Worm (Caenorhabditis elegans) whole organism, mixed stage, embryonic: ENCODE results near the gene srw-21.

Experiments
- ces-1 ChIP-seq: fragments of 150-350 bp; optimal IDR thresholded peaks from 2 replicates; lab custom pipeline; 2014; ENCODE audit warnings: missing biosample characterization, missing genetic modification reagents, missing genetic modification characterization
- elt-1 ChIP-seq: sonication (generic microtip); optimal IDR thresholded peaks from 2 replicates; lab custom pipeline; 2017; ENCODE audit warnings: missing genetic modification characterization, mild to moderate bottlenecking, missing compliant biosample characterization, antibody characterized with exemption, moderate library complexity, borderline replicate concordance; ENCODE audit not compliant: insufficient read depth
- lin-13 ChIP-seq: fragments of 150-350 bp; optimal IDR thresholded peaks from 2 replicates; lab custom pipeline; 2014; ENCODE audit warnings: missing biosample characterization, missing genetic modification characterization
- mls-2 ChIP-seq: sonication (generic microtip); optimal IDR thresholded peaks from 2 replicates; lab custom pipeline; 2016; ENCODE audit warnings: mild to moderate bottlenecking, missing genetic modification characterization, moderate library complexity, missing compliant biosample characterization
- nhr-2 ChIP-seq: fragments of 150-350 bp; optimal IDR thresholded peaks from 2 replicates; lab custom pipeline; 2014; ENCODE audit warnings: missing biosample characterization, missing genetic modification characterization
- nhr-28 ChIP-seq: fragments of 150-350 bp; optimal IDR thresholded peaks from 2 replicates; lab custom pipeline; 2014; ENCODE audit warnings: missing biosample characterization, missing genetic modification characterization
- unc-39 ChIP-seq: fragments of 150-350 bp; optimal IDR thresholded peaks from 2 replicates; lab custom pipeline; 2014; ENCODE audit warnings: missing biosample characterization, missing genetic modification characterization

- TF ChIP-seq ces-1 (no peak), nhr-28 (no peak), elt-1 (no peak), nhr-2 (tag; lab: Kevin White, UChicago) (no peak), mls-2 (tag; lab: Kevin White, UChicago) (no peak), unc-39 (tag; lab: Kevin White, UChicago) (no peak), lin-13 (no peak)
Measured at ce11 chrV:15517413-15517812, 29.5 kb downstream of the srw-21 start, which contains the start of gene F21A3.3.
